Worm (Caenorhabditis elegans) whole organism, L1 larva: Measurements from ENCODE around the gene paa-1.

Source experiments
- C04F5.9 ChIP-seq: sonication (generic microtip); optimal IDR thresholded peaks from 2 replicates; lab custom pipeline; 2016; ENCODE audit warnings: missing genetic modification characterization, missing compliant biosample characterization
- C16A3.4 ChIP-seq: fragments of 150-350 bp; optimal IDR thresholded peaks from 2 replicates; lab custom pipeline; 2014; ENCODE audit warnings: missing biosample characterization, missing genetic modification characterization
- F16B12.6 ChIP-seq: fragments of 150-350 bp; optimal IDR thresholded peaks from 2 replicates; lab custom pipeline; 2014; ENCODE audit warnings: missing biosample characterization, missing genetic modification characterization
- Y116A8C.19 ChIP-seq: sonication (generic microtip); optimal IDR thresholded peaks from 2 replicates; lab custom pipeline; 2016; ENCODE audit warnings: missing compliant biosample characterization, missing genetic modification characterization, borderline replicate concordance
- aha-1 ChIP-seq: fragments of 150-350 bp; optimal IDR thresholded peaks from 2 replicates; lab custom pipeline; 2014; ENCODE audit warnings: missing biosample characterization, missing genetic modification characterization
- alr-1 ChIP-seq: fragments of 200-800 bp; sonication (Bioruptor generic); optimal IDR thresholded peaks from 2 replicates; lab custom pipeline; 2018; ENCODE audit warnings: borderline replicate concordance, mild to moderate bottlenecking, missing genetic modification characterization, missing compliant biosample characterization
- aly-2 ChIP-seq: fragments of 150-350 bp; optimal IDR thresholded peaks from 2 replicates; lab custom pipeline; 2014; ENCODE audit warnings: missing biosample characterization, missing genetic modification characterization
- ama-1 ChIP-seq: fragments of 150-350 bp; optimal IDR thresholded peaks from 2 replicates; lab custom pipeline; 2014
- blmp-1 ChIP-seq: fragments of 150-350 bp; optimal IDR thresholded peaks from 2 replicates; lab custom pipeline; 2014; ENCODE audit warnings: missing biosample characterization, missing genetic modification characterization
- ceh-63 ChIP-seq: fragments of 200-800 bp; sonication (Bioruptor generic); optimal IDR thresholded peaks from 2 replicates; lab custom pipeline; 2018; ENCODE audit warnings: mild to moderate bottlenecking, missing genetic modification characterization, missing compliant biosample characterization
- ceh-8 ChIP-seq: fragments of 200-800 bp; sonication (Bioruptor generic); optimal IDR thresholded peaks from 2 replicates; lab custom pipeline; 2018; ENCODE audit warnings: mild to moderate bottlenecking, missing genetic modification characterization, moderate library complexity, missing compliant biosample characterization
- ceh-82 ChIP-seq, 3 experiments: fragments of 150-350 bp in 1 of 3; sonication (generic microtip) in 2 of 3; optimal IDR thresholded peaks; 2 replicates each; lab custom pipeline; 2014 to 2017; ENCODE audit warnings: missing biosample characterization in 3 of 3, missing genetic modification characterization in 3 of 3
- dpl-1 ChIP-seq, 3 experiments: fragments of 150-350 bp in 2 of 3; sonication (generic microtip) in 1 of 3; optimal IDR thresholded peaks; 2 replicates each; lab custom pipeline; 2014 to 2017; ENCODE audit warnings: missing biosample characterization in 3 of 3, missing genetic modification characterization in 3 of 3, missing genetic modification reagents in 3 of 3
- efl-1 ChIP-seq, 4 experiments: fragments of 150-350 bp; optimal IDR thresholded peaks in 3 of 4; peaks in 1 of 4; 1 replicate in 1 of 4; 2 replicates in 3 of 4; lab custom pipeline; 2014; ENCODE audit warnings: missing biosample characterization in 2 of 4, missing genetic modification characterization in 2 of 4, missing genetic modification reagents in 2 of 4
- efl-3 ChIP-seq: fragments of 200-800 bp; sonication (Bioruptor generic); optimal IDR thresholded peaks from 2 replicates; lab custom pipeline; 2018; ENCODE audit warnings: mild to moderate bottlenecking, missing genetic modification characterization, missing compliant biosample characterization
- egl-13 ChIP-seq: sonication (generic microtip); optimal IDR thresholded peaks from 2 replicates; lab custom pipeline; 2016; ENCODE audit warnings: missing genotype, missing genetic modification reagents, missing genetic modification characterization, missing compliant biosample characterization
- egl-27 ChIP-seq, 2 experiments: fragments of 150-350 bp in 1 of 2; sonication (generic microtip); optimal IDR thresholded peaks; 3 replicates each; lab custom pipeline; 2017 to 2018; ENCODE audit warnings: missing biosample characterization in 2 of 2, missing genetic modification characterization in 2 of 2, missing genetic modification reagents in 2 of 2
- elt-2 ChIP-seq: sonication (generic microtip); optimal IDR thresholded peaks from 2 replicates; lab custom pipeline; 2016; ENCODE audit warnings: missing genetic modification characterization, mild to moderate bottlenecking, inconsistent platforms, missing compliant biosample characterization, missing genetic modification reagents
- elt-3 ChIP-seq, 6 experiments: fragments of 150-350 bp in 1 of 6; sonication (generic microtip); optimal IDR thresholded peaks; 2 replicates each; lab custom pipeline; 2017 to 2018; ENCODE audit warnings: missing biosample characterization in 6 of 6, missing genetic modification characterization in 6 of 6, inconsistent platforms in 1 of 6
- ets-5 ChIP-seq: fragments of 200-800 bp; sonication (Bioruptor generic); IDR thresholded peaks from 2 replicates; pipeline ENCODE4 v1.3.6; 2022; ENCODE audit warnings: missing genetic modification characterization, missing compliant biosample characterization
- fkh-10 ChIP-seq: sonication (generic microtip); optimal IDR thresholded peaks from 2 replicates; lab custom pipeline; 2017; ENCODE audit warnings: missing biosample characterization, missing genetic modification reagents, missing genetic modification characterization
- fkh-8 ChIP-seq: sonication (generic microtip); optimal IDR thresholded peaks from 2 replicates; lab custom pipeline; 2016; ENCODE audit warnings: mild to moderate bottlenecking, missing genetic modification characterization, missing compliant biosample characterization
- fos-1 ChIP-seq: fragments of 150-350 bp; optimal IDR thresholded peaks from 2 replicates; lab custom pipeline; 2014; ENCODE audit warnings: missing biosample characterization, missing genetic modification characterization
- hlh-17 ChIP-seq: fragments of 200-800 bp; sonication (Bioruptor generic); optimal IDR thresholded peaks from 2 replicates; lab custom pipeline; 2018; ENCODE audit warnings: missing genetic modification characterization, mild to moderate bottlenecking, missing compliant biosample characterization, moderate library complexity, borderline replicate concordance
- irx-1 ChIP-seq: sonication (generic microtip); optimal IDR thresholded peaks from 2 replicates; lab custom pipeline; 2016; ENCODE audit warnings: missing genetic modification characterization, missing compliant biosample characterization
- isw-1 ChIP-seq: fragments of 200-800 bp; sonication (Bioruptor generic); IDR thresholded peaks from 2 replicates; pipeline ENCODE4 v1.3.6; 2022; ENCODE audit warnings: missing genetic modification characterization, missing compliant biosample characterization
- jun-1 ChIP-seq: fragments of 150-350 bp; optimal IDR thresholded peaks from 2 replicates; lab custom pipeline; 2014; ENCODE audit warnings: missing biosample characterization, missing genetic modification reagents, missing genetic modification characterization
- lin-14 ChIP-seq: fragments of 200-800 bp; sonication (Bioruptor generic); optimal IDR thresholded peaks from 2 replicates; lab custom pipeline; 2018; ENCODE audit warnings: mild to moderate bottlenecking, missing genetic modification characterization, moderate library complexity, missing compliant biosample characterization
- lin-15B ChIP-seq: fragments of 150-350 bp; sonication (generic microtip); optimal IDR thresholded peaks from 3 replicates; lab custom pipeline; 2014; ENCODE audit warnings: missing biosample characterization, missing genetic modification characterization
- lir-3 ChIP-seq: sonication (generic microtip); optimal IDR thresholded peaks from 2 replicates; lab custom pipeline; 2016; ENCODE audit warnings: mild to moderate bottlenecking, missing genetic modification characterization, moderate library complexity, missing compliant biosample characterization; ENCODE audit not compliant: poor library complexity
- mdl-1 ChIP-seq, 2 experiments: fragments of 150-350 bp; optimal IDR thresholded peaks; 2 replicates each; lab custom pipeline; 2014 to 2017; ENCODE audit warnings: missing biosample characterization in 2 of 2, missing genetic modification characterization in 2 of 2, inconsistent platforms in 1 of 2
- nhr-11 ChIP-seq: fragments of 150-350 bp; optimal IDR thresholded peaks from 2 replicates; lab custom pipeline; 2014; ENCODE audit warnings: missing biosample characterization, missing genetic modification characterization
- nhr-12 ChIP-seq: sonication (generic microtip); optimal IDR thresholded peaks from 2 replicates; lab custom pipeline; 2017; ENCODE audit warnings: missing biosample characterization, missing genetic modification characterization
- nhr-20 ChIP-seq: sonication (generic microtip); optimal IDR thresholded peaks from 2 replicates; lab custom pipeline; 2016; ENCODE audit warnings: mild to moderate bottlenecking, missing genetic modification characterization, missing compliant biosample characterization
- nhr-237 ChIP-seq: fragments of 150-350 bp; optimal IDR thresholded peaks from 2 replicates; lab custom pipeline; 2014; ENCODE audit warnings: missing biosample characterization, missing genetic modification characterization
- nhr-28 ChIP-seq: fragments of 150-350 bp; optimal IDR thresholded peaks from 2 replicates; lab custom pipeline; 2014; ENCODE audit warnings: missing biosample characterization, missing genetic modification characterization
- nhr-47 ChIP-seq: sonication (generic microtip); optimal IDR thresholded peaks from 2 replicates; lab custom pipeline; 2016; ENCODE audit warnings: mild to moderate bottlenecking, missing genetic modification characterization, moderate library complexity, missing compliant biosample characterization
- nhr-71 ChIP-seq: sonication (generic microtip); optimal IDR thresholded peaks from 2 replicates; lab custom pipeline; 2016; ENCODE audit warnings: mild to moderate bottlenecking, missing genetic modification characterization, moderate library complexity, missing compliant biosample characterization
- nhr-76 ChIP-seq: sonication (generic microtip); optimal IDR thresholded peaks from 2 replicates; lab custom pipeline; 2017; ENCODE audit warnings: missing biosample characterization, missing genetic modification characterization
- nhr-77 ChIP-seq: fragments of 150-350 bp; optimal IDR thresholded peaks from 2 replicates; lab custom pipeline; 2014; ENCODE audit warnings: missing biosample characterization, missing genetic modification characterization
- nhr-84 ChIP-seq: sonication (generic microtip); optimal IDR thresholded peaks from 2 replicates; lab custom pipeline; 2017; ENCODE audit warnings: missing biosample characterization, missing genetic modification characterization
- nhr-85 ChIP-seq: sonication (generic microtip); peaks from one replicate; lab custom pipeline; 2016; ENCODE audit warnings: missing genetic modification characterization, inconsistent platforms, missing compliant biosample characterization
- pag-3 ChIP-seq: sonication (generic microtip); optimal IDR thresholded peaks from 2 replicates; lab custom pipeline; 2017; ENCODE audit warnings: missing genetic modification characterization, mild to moderate bottlenecking, missing compliant biosample characterization, antibody characterized with exemption, borderline replicate concordance; ENCODE audit not compliant: insufficient read depth
- pax-3 ChIP-seq: fragments of 200-800 bp; sonication (Bioruptor generic); optimal IDR thresholded peaks from 2 replicates; lab custom pipeline; 2018; ENCODE audit warnings: mild to moderate bottlenecking, missing genetic modification characterization, moderate library complexity, missing compliant biosample characterization
- rnt-1 ChIP-seq: sonication (generic microtip); optimal IDR thresholded peaks from 2 replicates; lab custom pipeline; 2016; ENCODE audit warnings: mild to moderate bottlenecking, missing genetic modification characterization, moderate library complexity, missing compliant biosample characterization
- skn-1 ChIP-seq: fragments of 150-350 bp; optimal IDR thresholded peaks from 2 replicates; lab custom pipeline; 2014; ENCODE audit warnings: missing biosample characterization, missing genetic modification characterization
- snpc-4 ChIP-seq: fragments of 150-350 bp; optimal IDR thresholded peaks from 2 replicates; lab custom pipeline; 2014; ENCODE audit warnings: missing biosample characterization, missing genetic modification characterization
- swsn-7 ChIP-seq: sonication (generic microtip); optimal IDR thresholded peaks from 2 replicates; lab custom pipeline; 2016; ENCODE audit warnings: missing genetic modification characterization, missing compliant biosample characterization
- unc-62 ChIP-seq: fragments of 150-350 bp; optimal IDR thresholded peaks from 2 replicates; lab custom pipeline; 2014; ENCODE audit warnings: missing biosample characterization, missing genetic modification reagents, missing genetic modification characterization
- unc-98 ChIP-seq: fragments of 200-800 bp; sonication (Bioruptor generic); IDR thresholded peaks from 2 replicates; pipeline ENCODE4 v1.3.6; 2022; ENCODE audit warnings: missing genetic modification characterization, missing compliant biosample characterization
- zag-1 ChIP-seq: fragments of 150-350 bp; optimal IDR thresholded peaks from 2 replicates; lab custom pipeline; 2014; ENCODE audit warnings: missing biosample characterization, missing genetic modification characterization
- zip-4 ChIP-seq: fragments of 200-800 bp; sonication (Bioruptor generic); optimal IDR thresholded peaks from 2 replicates; lab custom pipeline; 2018; ENCODE audit warnings: mild to moderate bottlenecking, missing genetic modification characterization, moderate library complexity, missing compliant biosample characterization

Gene paa-1

DNA sequence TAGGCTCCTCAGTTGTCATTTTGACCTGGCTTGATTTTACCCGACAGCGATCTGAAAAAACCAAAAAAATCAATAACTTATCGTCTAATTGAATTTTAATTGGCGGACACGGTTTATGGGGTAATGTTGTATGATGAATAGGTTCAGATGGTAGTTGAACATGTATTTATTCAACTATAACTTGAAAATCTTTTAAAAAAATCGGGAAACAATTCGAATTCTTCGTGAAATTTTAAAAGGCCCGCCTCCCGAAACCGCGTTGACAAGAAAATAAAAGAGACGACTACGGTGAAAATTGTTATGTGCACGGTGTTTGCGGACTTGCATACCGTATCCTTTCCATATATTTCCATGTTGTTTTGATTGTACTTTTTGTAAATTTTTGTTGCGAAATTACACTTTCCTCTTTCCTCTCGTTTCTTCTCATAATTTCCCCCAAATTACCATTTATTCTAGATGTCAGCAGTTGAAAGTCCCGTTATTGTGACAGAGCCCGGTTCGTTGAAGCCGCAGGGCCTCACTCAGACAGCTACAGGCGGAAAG is 7.7 kb upstream of the paa-1 start, which contains the start of the genes T24G10.2 and disl-2 (continued):
- TF ChIP-seq nhr-20 (tag; lab: Kevin White, UChicago) (peak; percentile 50), ceh-63 (GFP tag; lab: Kevin White, UChicago) (no peak), pax-3 (tag; lab: Kevin White, UChicago) (no peak), nhr-71 (tag; lab: Kevin White, UChicago) (peak; percentile 37), unc-62 (GFP tag; lab: Kevin White, UChicago) (no peak), C16A3.4 (tag; lab: Kevin White, UChicago) (peak; percentile 74), ets-5 (GFP tag; lab: Robert Waterston, UW) (no peak), F16B12.6 (tag; lab: Kevin White, UChicago) (peak; percentile 90), ceh-82 (tag; optimal IDR thresholded peaks at IDR 0.05; lab: Kevin White, UChicago) (peak in 2 of 3 experiments; percentile 5 to 74), fos-1 (tag; lab: Kevin White, UChicago) (peak; percentile 13), lin-14 (peak; percentile 50), nhr-76 (tag; lab: Kevin White, UChicago) (no peak), egl-13 (no peak), elt-2 (tag; lab: Kevin White, UChicago) (no peak), nhr-237 (tag; lab: Kevin White, UChicago) (no peak), unc-98 (GFP tag; lab: Robert Waterston, UW) (no peak), C04F5.9 (tag; lab: Kevin White, UChicago) (no peak), irx-1 (tag; lab: Kevin White, UChicago) (peak; percentile 25), jun-1 (tag; lab: Kevin White, UChicago) (peak; percentile 12), zag-1 (no peak), pag-3 (no peak), elt-3 (tag; optimal IDR thresholded peaks at IDR 0.05; lab: Kevin White, UChicago) (peak in 1 of 6 experiments; percentile 73), aha-1 (tag; lab: Kevin White, UChicago) (no peak), alr-1 (tag; lab: Kevin White, UChicago) (no peak), nhr-28 (tag; lab: Kevin White, UChicago) (no peak), skn-1 (tag; lab: Kevin White, UChicago) (peak; percentile 68), efl-1 (optimal IDR thresholded peaks at IDR 0.05; lab: Kevin White, UChicago) (peak; percentile 64 to 71), efl-1 (GFP tag; optimal IDR thresholded peaks at IDR 0.05 in 1 of 2; lab: Kevin White, UChicago) (peak; percentile 73 to 96), swsn-7 (peak; percentile 30), nhr-47 (tag; lab: Kevin White, UChicago) (peak; percentile 45), nhr-85 (tag; lab: Kevin White, UChicago) (peak; percentile 63), mdl-1 (tag; optimal IDR thresholded peaks at IDR 0.05; lab: Kevin White, UChicago) (peak in 1 of 2 experiments; percentile 55), lin-15B (tag; lab: Kevin White, UChicago) (peak; percentile 39), blmp-1 (tag; lab: Kevin White, UChicago) (peak; percentile 63), hlh-17 (GFP tag; lab: Kevin White, UChicago) (no peak), efl-3 (GFP tag; lab: Kevin White, UChicago) (no peak), lir-3 (no peak), nhr-77 (tag; lab: Kevin White, UChicago) (peak; percentile 9), fkh-10 (GFP tag; lab: Kevin White, UChicago) (no peak), ceh-8 (GFP tag; lab: Kevin White, UChicago) (no peak), rnt-1 (tag; lab: Kevin White, UChicago) (peak; percentile 29), ama-1 (lab: Kevin White, UChicago) (no peak), aly-2 (tag; lab: Kevin White, UChicago) (no peak), dpl-1 (GFP tag; optimal IDR thresholded peaks at IDR 0.05; lab: Kevin White, UChicago) (peak; percentile 63 to 78 (median 70)), egl-27 (tag; optimal IDR thresholded peaks at IDR 0.05; lab: Kevin White, UChicago) (no peak), fkh-8 (no peak), zip-4 (GFP tag; lab: Kevin White, UChicago) (no peak), isw-1 (GFP tag; lab: Robert Waterston, UW) (no peak; the same call in 1 of the 2 replicates), nhr-11 (tag; lab: Kevin White, UChicago) (no peak), snpc-4 (tag; lab: Kevin White, UChicago) (peak; percentile 21), Y116A8C.19 (tag; lab: Kevin White, UChicago) (no peak), nhr-12 (no peak), nhr-84 (tag; lab: Kevin White, UChicago) (no peak)
